Worm (Caenorhabditis elegans) whole organism, L4 larva: Measurements from ENCODE around the gene C15H7.3.

ENCODE experiments used
- F26F4.8 ChIP-seq: fragments of 200-800 bp; sonication (Bioruptor generic); conservative IDR thresholded peaks from 2 replicates; pipeline ENCODE4 v1.3.6; 2022; ENCODE audit warnings: missing genetic modification characterization, missing compliant biosample characterization
- R02D3.7 ChIP-seq: fragments of 150-350 bp; sonication (generic microtip); optimal IDR thresholded peaks from 3 replicates; lab custom pipeline; 2014; ENCODE audit warnings: missing biosample characterization, missing genetic modification characterization
- T26A8.4 ChIP-seq: fragments of 200-800 bp; sonication (Bioruptor generic); IDR thresholded peaks from 2 replicates; pipeline ENCODE4 v1.3.6; 2022; ENCODE audit warnings: missing genetic modification characterization, missing compliant biosample characterization
- Y5F2A.4 ChIP-seq: fragments of 200-800 bp; sonication (Bioruptor generic); optimal IDR thresholded peaks from 2 replicates; lab custom pipeline; 2018; ENCODE audit warnings: mild to moderate bottlenecking, missing genetic modification characterization, missing compliant biosample characterization
- Y75B8A.6 ChIP-seq: fragments of 200-800 bp; sonication (Bioruptor generic); IDR thresholded peaks from 2 replicates; pipeline ENCODE4 v1.3.6; 2022; ENCODE audit warnings: missing genetic modification reagents, missing genetic modification characterization, missing compliant biosample characterization
- ZK546.5 ChIP-seq, 2 experiments: sonication (generic microtip); optimal IDR thresholded peaks; 2 replicates each; lab custom pipeline; 2017; ENCODE audit warnings: missing biosample characterization in 2 of 2, missing genetic modification characterization in 2 of 2
- aha-1 ChIP-seq: fragments of 150-350 bp; peaks from one replicate; lab custom pipeline; 2014; ENCODE audit warnings: missing biosample characterization, missing genetic modification characterization
- aly-2 ChIP-seq: sonication (generic microtip); optimal IDR thresholded peaks from 2 replicates; lab custom pipeline; 2018; ENCODE audit warnings: missing biosample characterization, missing genetic modification characterization
- ama-1 ChIP-seq: fragments of 150-350 bp; optimal IDR thresholded peaks from 2 replicates; lab custom pipeline; 2014; ENCODE audit warnings: inconsistent platforms, mixed read lengths
- ceh-20 ChIP-seq: fragments of 200-800 bp; sonication (Bioruptor generic); IDR thresholded peaks from 2 replicates; pipeline ENCODE4 v1.3.6; 2022; ENCODE audit warnings: missing genetic modification reagents, missing genetic modification characterization, missing compliant biosample characterization
- ceh-28 ChIP-seq: fragments of 150-350 bp; optimal IDR thresholded peaks from 2 replicates; lab custom pipeline; 2014; ENCODE audit warnings: missing biosample characterization, missing genetic modification reagents, missing genetic modification characterization
- ceh-32 ChIP-seq: sonication (generic microtip); optimal IDR thresholded peaks from 2 replicates; lab custom pipeline; 2016; ENCODE audit warnings: mild to moderate bottlenecking, missing genetic modification characterization, missing compliant biosample characterization; ENCODE audit not compliant: poor library complexity
- ceh-82 ChIP-seq: sonication (generic microtip); optimal IDR thresholded peaks from 2 replicates; lab custom pipeline; 2017; ENCODE audit warnings: missing biosample characterization, missing genetic modification characterization
- daf-16 ChIP-seq, 3 experiments: sonication (generic microtip); optimal IDR thresholded peaks; 2 replicates each; lab custom pipeline; 2016 to 2017; ENCODE audit warnings: missing genetic modification characterization in 3 of 3, missing genetic modification reagents in 3 of 3, mild to moderate bottlenecking in 2 of 3, missing compliant biosample characterization in 2 of 3, missing biosample characterization in 1 of 3, moderate library complexity in 1 of 3
- daf-19 ChIP-seq: fragments of 200-800 bp; sonication (Bioruptor generic); conservative IDR thresholded peaks from 2 replicates; pipeline ENCODE4 v1.3.6; 2022; ENCODE audit warnings: missing genetic modification characterization, missing compliant biosample characterization
- dmd-6 ChIP-seq: fragments of 200-800 bp; sonication (Bioruptor generic); IDR thresholded peaks from 2 replicates; pipeline ENCODE4 v1.3.6; 2022; ENCODE audit warnings: missing genetic modification reagents, missing genetic modification characterization, missing compliant biosample characterization
- dmd-8 ChIP-seq: fragments of 200-800 bp; sonication (Bioruptor generic); IDR thresholded peaks from 2 replicates; pipeline ENCODE4 v1.3.6; 2022; ENCODE audit warnings: missing genetic modification characterization, missing compliant biosample characterization
- dpl-1 ChIP-seq: fragments of 150-350 bp; optimal IDR thresholded peaks from 2 replicates; lab custom pipeline; 2014; ENCODE audit warnings: missing biosample characterization, missing genetic modification reagents, missing genetic modification characterization
- dve-1 ChIP-seq: sonication (generic microtip); optimal IDR thresholded peaks from 2 replicates; lab custom pipeline; 2017; ENCODE audit warnings: antibody characterized with exemption, mild to moderate bottlenecking, missing genetic modification characterization, missing compliant biosample characterization; ENCODE audit not compliant: insufficient read depth
- egl-43 ChIP-seq: fragments of 200-800 bp; sonication (Bioruptor generic); IDR thresholded peaks from 2 replicates; pipeline ENCODE4 v1.3.6; 2022; ENCODE audit warnings: missing genetic modification reagents, missing genetic modification characterization, missing compliant biosample characterization
- fkh-10 ChIP-seq: fragments of 150-350 bp; optimal IDR thresholded peaks from 2 replicates; lab custom pipeline; 2014; ENCODE audit warnings: missing biosample characterization, missing genetic modification reagents, missing genetic modification characterization
- fos-1 ChIP-seq: fragments of 150-350 bp; optimal IDR thresholded peaks from 2 replicates; lab custom pipeline; 2014; ENCODE audit warnings: missing biosample characterization, missing genetic modification characterization
- hif-1 ChIP-seq, 2 experiments: sonication (generic microtip); optimal IDR thresholded peaks; 2 replicates each; lab custom pipeline; 2016 to 2017; ENCODE audit warnings: missing compliant biosample characterization in 2 of 2, missing genetic modification characterization in 2 of 2, missing genetic modification reagents in 2 of 2, missing genotype in 2 of 2, mild to moderate bottlenecking in 1 of 2
- hlh-11 ChIP-seq: fragments of 200-800 bp; sonication (Bioruptor generic); optimal IDR thresholded peaks from 2 replicates; lab custom pipeline; 2018; ENCODE audit warnings: mild to moderate bottlenecking, missing genetic modification characterization, missing compliant biosample characterization
- hlh-30 ChIP-seq: sonication (generic microtip); optimal IDR thresholded peaks from 2 replicates; lab custom pipeline; 2017; ENCODE audit warnings: antibody characterized with exemption, mild to moderate bottlenecking, missing genetic modification characterization, missing compliant biosample characterization; ENCODE audit not compliant: insufficient read depth
- hmg-1.1 ChIP-seq: fragments of 200-800 bp; sonication (Bioruptor generic); IDR thresholded peaks from 2 replicates; pipeline ENCODE4 v1.3.6; 2022; ENCODE audit warnings: missing genetic modification reagents, missing genetic modification characterization, missing compliant biosample characterization
- lin-15B ChIP-seq: fragments of 150-350 bp; sonication (generic microtip); optimal IDR thresholded peaks from 3 replicates; lab custom pipeline; 2014; ENCODE audit warnings: missing biosample characterization, missing genetic modification characterization
- lin-38 ChIP-seq: fragments of 200-800 bp; sonication (Bioruptor generic); IDR thresholded peaks from 2 replicates; pipeline ENCODE4 v1.3.6; 2022; ENCODE audit warnings: missing genetic modification reagents, missing genetic modification characterization, missing compliant biosample characterization
- lsy-2 ChIP-seq, 2 experiments: fragments of 150-350 bp in 1 of 2; sonication (generic microtip) in 1 of 2; optimal IDR thresholded peaks; 2 replicates each; lab custom pipeline; 2014 to 2017; ENCODE audit warnings: missing biosample characterization in 2 of 2, missing genetic modification characterization in 2 of 2
- madf-9 ChIP-seq: fragments of 200-800 bp; sonication (Bioruptor generic); conservative IDR thresholded peaks from 2 replicates; pipeline ENCODE4 v1.3.6; 2022; ENCODE audit warnings: missing genetic modification reagents, missing genetic modification characterization, missing compliant biosample characterization
- mdt-29 ChIP-seq: fragments of 200-800 bp; sonication (Bioruptor generic); IDR thresholded peaks from 2 replicates; pipeline ENCODE4 v1.3.6; 2022; ENCODE audit warnings: missing genetic modification reagents, missing genetic modification characterization, missing compliant biosample characterization
- mep-1 ChIP-seq: fragments of 150-350 bp; sonication (generic microtip); optimal IDR thresholded peaks from 3 replicates; lab custom pipeline; 2014; ENCODE audit warnings: missing biosample characterization, missing genetic modification characterization
- mes-2 ChIP-seq: sonication (generic microtip); optimal IDR thresholded peaks from 2 replicates; lab custom pipeline; 2016; ENCODE audit warnings: missing genotype, mild to moderate bottlenecking, missing genetic modification characterization, missing compliant biosample characterization; ENCODE audit not compliant: poor library complexity, severe bottlenecking
- mxl-3 ChIP-seq: fragments of 200-800 bp; sonication (Bioruptor generic); optimal IDR thresholded peaks from 2 replicates; lab custom pipeline; 2018; ENCODE audit warnings: mild to moderate bottlenecking, missing genetic modification characterization, missing compliant biosample characterization
- nhr-10 ChIP-seq: fragments of 150-350 bp; optimal IDR thresholded peaks from 2 replicates; lab custom pipeline; 2014; ENCODE audit warnings: missing biosample characterization, missing genetic modification characterization
- nhr-111 ChIP-seq: fragments of 200-800 bp; sonication (Bioruptor generic); optimal IDR thresholded peaks from 2 replicates; lab custom pipeline; 2018; ENCODE audit warnings: mild to moderate bottlenecking, missing genetic modification characterization, missing compliant biosample characterization
- nhr-28 ChIP-seq: fragments of 150-350 bp; optimal IDR thresholded peaks from 2 replicates; lab custom pipeline; 2014; ENCODE audit warnings: missing biosample characterization, missing genetic modification characterization
- nhr-41 ChIP-seq: fragments of 200-800 bp; sonication (Bioruptor generic); IDR thresholded peaks from 2 replicates; pipeline ENCODE4 v1.3.6; 2022; ENCODE audit warnings: missing genetic modification reagents, missing genetic modification characterization, missing compliant biosample characterization
- nhr-48 ChIP-seq: sonication (generic microtip); optimal IDR thresholded peaks from 2 replicates; lab custom pipeline; 2016; ENCODE audit warnings: mild to moderate bottlenecking, missing genetic modification characterization, missing compliant biosample characterization
- nhr-6 ChIP-seq: fragments of 150-350 bp; optimal IDR thresholded peaks from 2 replicates; lab custom pipeline; 2014; ENCODE audit warnings: missing biosample characterization, missing genetic modification characterization
- nhr-77 ChIP-seq: fragments of 150-350 bp; optimal IDR thresholded peaks from 2 replicates; lab custom pipeline; 2014; ENCODE audit warnings: missing biosample characterization, missing genetic modification characterization
- php-3 ChIP-seq: fragments of 200-800 bp; sonication (Bioruptor generic); IDR thresholded peaks from 2 replicates; pipeline ENCODE4 v1.3.6; 2022; ENCODE audit warnings: missing genetic modification reagents, missing genetic modification characterization, missing compliant biosample characterization
- sdz-12 ChIP-seq: fragments of 200-800 bp; sonication (Bioruptor generic); optimal IDR thresholded peaks from 2 replicates; lab custom pipeline; 2018; ENCODE audit warnings: mild to moderate bottlenecking, missing genetic modification characterization, missing compliant biosample characterization
- snpc-4 ChIP-seq: fragments of 150-350 bp; optimal IDR thresholded peaks from 2 replicates; lab custom pipeline; 2014; ENCODE audit warnings: missing biosample characterization, missing genetic modification characterization
- spr-1 ChIP-seq: sonication (generic microtip); optimal IDR thresholded peaks from 2 replicates; lab custom pipeline; 2016; ENCODE audit warnings: mild to moderate bottlenecking, missing genetic modification characterization, missing compliant biosample characterization
- tag-97 ChIP-seq: fragments of 200-800 bp; sonication (Bioruptor generic); IDR thresholded peaks from 2 replicates; pipeline ENCODE4 v1.3.6; 2022; ENCODE audit warnings: missing genetic modification characterization, missing compliant biosample characterization
- vab-7 ChIP-seq: fragments of 200-800 bp; sonication (Bioruptor generic); IDR thresholded peaks from 2 replicates; pipeline ENCODE4 v1.3.6; 2022; ENCODE audit warnings: missing genetic modification reagents, missing genetic modification characterization, missing compliant biosample characterization
- ztf-11 ChIP-seq: fragments of 150-350 bp; optimal IDR thresholded peaks from 2 replicates; lab custom pipeline; 2014; ENCODE audit warnings: missing biosample characterization, missing genetic modification characterization

The C15H7.3 gene

ce11 chrIII:9667591-9668265, 16.0 kb upstream of the C15H7.3 start, which contains the start of gene C07A9.9 (continued):
- TF ChIP-seq mdt-29 (GFP tag; lab: Robert Waterston, UW), result no peak
- TF ChIP-seq nhr-6, result peak; percentile 65
- peak; percentile 93 for TF ChIP-seq hlh-11 (tag; lab: Kevin White, UChicago)
- peak; percentile 59 for TF ChIP-seq fkh-10 (GFP tag; lab: Kevin White, UChicago)
- TF ChIP-seq snpc-4 (tag; lab: Kevin White, UChicago), result no peak
- TF ChIP-seq aly-2, result no peak
- peak; percentile 52 for TF ChIP-seq spr-1 (tag; lab: Kevin White, UChicago)
- TF ChIP-seq daf-19 (GFP tag; lab: Robert Waterston, UW), result no peak
- peak; percentile 80 for TF ChIP-seq nhr-48 (tag; lab: Kevin White, UChicago)
- TF ChIP-seq daf-16 (GFP tag; optimal IDR thresholded peaks at IDR 0.05; lab: Kevin White, UChicago), result peak in 1 of 2 experiments; percentile 35
- peak; percentile 85 for TF ChIP-seq daf-16 (tag; optimal IDR thresholded peaks at IDR 0.05; lab: Kevin White, UChicago)
- peak; percentile 54 for TF ChIP-seq lin-38 (GFP tag; lab: Robert Waterston, UW)
- peak; percentile 55 for TF ChIP-seq mes-2 (tag; lab: Kevin White, UChicago)
- peak; percentile 76 for TF ChIP-seq egl-43
- TF ChIP-seq ceh-20, result peak; percentile 83
- peak; percentile 99 for TF ChIP-seq aha-1 (tag; lab: Kevin White, UChicago)
- peak; percentile 72 for TF ChIP-seq hmg-1.1 (GFP tag; lab: Robert Waterston, UW)
- TF ChIP-seq dpl-1 (GFP tag; lab: Kevin White, UChicago), result peak; percentile 36
- TF ChIP-seq lsy-2 (tag; optimal IDR thresholded peaks at IDR 0.05; lab: Kevin White, UChicago), result peak; percentile 44 to 64
- peak; percentile 75 for TF ChIP-seq hlh-30
- peak in 1 of 2 experiments; percentile 73 for TF ChIP-seq hif-1 (tag; optimal IDR thresholded peaks at IDR 0.05; lab: Kevin White, UChicago)
- TF ChIP-seq mxl-3 (GFP tag; lab: Kevin White, UChicago), result peak; percentile 92
- no peak for TF ChIP-seq fos-1 (tag; lab: Kevin White, UChicago)
- peak; percentile 2 for TF ChIP-seq nhr-77 (tag; lab: Kevin White, UChicago)
- peak; percentile 73 for TF ChIP-seq dve-1
- TF ChIP-seq php-3 (GFP tag; lab: Robert Waterston, UW), result peak; percentile 56; the same call in 1 of the 2 replicates
- TF ChIP-seq mep-1 (tag; lab: Kevin White, UChicago), result peak; percentile 79

DNA sequence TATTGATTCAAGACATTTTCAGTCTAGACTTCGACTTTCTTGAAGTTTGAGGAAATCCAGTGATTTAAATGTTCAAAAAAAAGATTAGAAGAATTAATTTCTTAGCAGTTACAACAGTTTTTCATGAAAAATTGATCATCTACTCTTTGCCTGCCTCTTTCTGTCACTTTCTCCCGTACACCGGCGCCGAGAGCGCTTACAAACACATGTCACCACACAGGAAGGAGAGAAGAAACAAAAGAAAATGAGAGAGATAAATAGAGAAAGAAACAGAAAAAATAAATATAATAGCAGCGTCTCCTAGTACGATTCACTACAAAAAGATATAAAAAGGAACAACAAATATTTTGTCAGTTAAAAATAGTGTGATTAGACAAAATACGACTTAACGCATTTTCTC, 14.9 kb upstream of the C15H7.3 start:
- no peak for TF ChIP-seq ceh-82 (tag; lab: Kevin White, UChicago)
- no peak for TF ChIP-seq mdt-29 (GFP tag; lab: Robert Waterston, UW)
- TF ChIP-seq T26A8.4 (GFP tag; lab: Robert Waterston, UW), result no peak
- TF ChIP-seq ztf-11, result no peak
- no peak for TF ChIP-seq madf-9 (GFP tag; lab: Robert Waterston, UW)
- TF ChIP-seq ama-1 (lab: Kevin White, UChicago), result no peak
- TF ChIP-seq vab-7 (GFP tag; lab: Robert Waterston, UW), result no peak
- peak; percentile 46 for TF ChIP-seq dve-1
- peak; percentile 16 for TF ChIP-seq nhr-6
- peak; percentile 27 for TF ChIP-seq hlh-30
- no peak for TF ChIP-seq F26F4.8 (GFP tag; lab: Robert Waterston, UW)
- TF ChIP-seq mes-2 (tag; lab: Kevin White, UChicago), result peak; percentile 47
- TF ChIP-seq sdz-12 (GFP tag; lab: Kevin White, UChicago), result no peak
- TF ChIP-seq nhr-28 (tag; lab: Kevin White, UChicago), result peak; percentile 92
- no peak for TF ChIP-seq Y75B8A.6
- TF ChIP-seq tag-97 (GFP tag; lab: Robert Waterston, UW), result no peak
- no peak for TF ChIP-seq nhr-111 (GFP tag; lab: Kevin White, UChicago)
- no peak for TF ChIP-seq nhr-10
- no peak for TF ChIP-seq dmd-8 (GFP tag; lab: Robert Waterston, UW)
- peak; percentile 57 for TF ChIP-seq mxl-3 (GFP tag; lab: Kevin White, UChicago)
- peak; percentile 6; the same call in 1 of the 2 replicates for TF ChIP-seq dmd-6 (GFP tag; lab: Robert Waterston, UW)
- TF ChIP-seq egl-43, result no peak
- TF ChIP-seq ZK546.5 (tag; optimal IDR thresholded peaks at IDR 0.05; lab: Kevin White, UChicago), result no peak
- TF ChIP-seq R02D3.7 (tag; lab: Kevin White, UChicago), result no peak
- no peak for TF ChIP-seq nhr-41 (GFP tag; lab: Robert Waterston, UW)
- TF ChIP-seq ceh-32 (tag; lab: Kevin White, UChicago), result no peak
- no peak for TF ChIP-seq Y5F2A.4 (GFP tag; lab: Kevin White, UChicago)
- TF ChIP-seq lin-15B (tag; lab: Kevin White, UChicago), result no peak
- TF ChIP-seq ceh-28, result no peak
